Fruit fly (Drosophila melanogaster): ENCODE measurements around the gene CG31206.
"Not testable (repeated sequence)": the region's sequence is repeated elsewhere in the genome, so short reads cannot be mapped to it uniquely, and the experiment has no call there.

Gene CG31206

DNA sequence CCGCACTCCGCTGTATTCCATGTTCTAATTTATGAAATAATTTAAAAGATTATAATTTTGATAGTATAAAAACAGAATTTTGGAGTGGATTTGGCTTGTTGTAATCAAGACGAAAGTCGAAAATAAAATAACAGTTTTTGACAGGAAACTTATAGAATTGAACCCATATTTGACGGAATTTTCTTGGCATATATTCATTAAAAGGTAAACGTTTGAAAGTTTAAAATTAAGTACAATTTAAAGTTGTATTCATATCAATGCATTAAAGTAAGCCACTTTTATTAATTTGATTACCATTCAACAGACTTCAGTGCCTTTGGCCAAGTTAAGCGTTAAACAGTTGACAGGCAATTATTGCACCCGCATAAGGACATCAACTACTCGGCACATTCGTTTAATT is at the start of gene CG31206:
CG31206 (minus strand) TSS at position 101 of the 400 bp plus-strand sequence.
- TF ChIP-seq usp (GFP tag; optimal IDR thresholded peaks at IDR 0.05) (no peak), EcR (GFP tag; optimal IDR thresholded peaks at IDR 0.05) (no peak), psq (optimal IDR thresholded peaks at IDR 0.05) (no peak), CG8478 (optimal IDR thresholded peaks at IDR 0.05) (no peak), Dll (optimal IDR thresholded peaks at IDR 0.05) (no peak), pan (optimal IDR thresholded peaks at IDR 0.05) (no peak)

DNA sequence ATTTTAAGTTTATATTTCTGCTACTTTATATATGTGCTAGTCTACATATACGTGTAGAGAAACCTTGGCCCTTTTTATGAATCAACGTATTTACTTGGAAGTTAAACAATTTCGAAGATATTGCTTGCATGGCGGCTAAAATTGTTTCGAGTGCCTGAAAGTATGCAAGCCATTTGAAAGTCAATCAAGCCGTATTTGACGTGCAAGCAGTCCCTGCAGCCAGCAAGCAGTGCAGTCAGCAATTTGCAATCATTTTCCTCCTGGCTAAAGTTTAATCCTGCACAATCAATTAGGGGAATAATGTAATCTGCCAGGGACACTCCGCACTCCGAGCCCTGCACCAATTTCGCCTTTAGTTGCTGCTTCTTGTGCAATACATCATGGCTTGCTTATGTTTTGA is 46.9 kb upstream of the CG31206 start:
- TF ChIP-seq CG8478 (optimal IDR thresholded peaks at IDR 0.05) (no peak), psq (optimal IDR thresholded peaks at IDR 0.05) (no peak), pan (optimal IDR thresholded peaks at IDR 0.05) (no peak), Dll (optimal IDR thresholded peaks at IDR 0.05) (no peak), usp (GFP tag; optimal IDR thresholded peaks at IDR 0.05) (no peak), EcR (GFP tag; optimal IDR thresholded peaks at IDR 0.05) (no peak)

DNA sequence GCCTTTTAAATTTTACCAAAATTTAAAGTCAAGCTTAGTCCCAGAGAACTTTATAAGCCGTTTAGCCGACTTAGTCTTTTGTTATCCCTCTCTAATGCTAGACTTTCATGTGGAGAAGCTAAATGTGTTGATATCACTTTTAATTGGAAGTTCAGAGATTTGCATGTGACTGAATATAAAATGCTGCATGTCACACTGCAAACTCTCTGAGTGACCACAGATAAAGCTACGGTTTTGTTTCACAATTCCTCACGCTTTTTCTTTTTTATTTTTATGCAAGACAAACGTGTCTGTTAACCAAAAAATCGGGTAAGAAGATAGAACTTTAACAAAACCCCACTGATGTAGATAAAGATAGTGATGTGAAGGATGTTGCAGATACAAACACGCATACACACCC is 16.6 kb upstream of the CG31206 start:
- TF ChIP-seq CG8478 (optimal IDR thresholded peaks at IDR 0.05): no peak

DNA sequence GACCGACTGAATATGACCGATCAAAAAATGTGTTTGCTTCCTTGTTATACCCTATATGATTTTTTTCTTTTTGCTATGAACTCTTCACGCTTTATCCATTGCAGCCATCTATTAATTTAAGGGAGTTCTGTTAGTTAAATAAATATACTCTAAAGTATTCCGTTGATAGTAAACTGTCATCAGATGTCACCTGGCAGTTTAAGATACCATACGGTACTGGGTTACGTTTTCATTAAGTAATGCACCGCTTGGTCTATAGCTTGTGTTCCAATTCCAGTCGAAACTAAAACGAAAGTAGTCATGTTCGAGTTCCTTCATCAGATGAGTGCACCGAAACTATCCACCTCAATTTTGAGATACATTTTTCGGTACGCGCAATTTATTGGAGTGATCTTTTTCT is 13.0 kb upstream of the CG31206 start, which contains the start of gene Gr92a:
Gr92a (plus strand) TSS at position 301 of the 400 bp plus-strand sequence.
- TF ChIP-seq CG8478 (optimal IDR thresholded peaks at IDR 0.05): no peak
- TF ChIP-seq psq (optimal IDR thresholded peaks at IDR 0.05): no peak
- TF ChIP-seq pan (optimal IDR thresholded peaks at IDR 0.05): no peak
- no peak for TF ChIP-seq usp (GFP tag; optimal IDR thresholded peaks at IDR 0.05)
- no peak for TF ChIP-seq EcR (GFP tag; optimal IDR thresholded peaks at IDR 0.05)
- no peak for TF ChIP-seq Dll (optimal IDR thresholded peaks at IDR 0.05)

DNA sequence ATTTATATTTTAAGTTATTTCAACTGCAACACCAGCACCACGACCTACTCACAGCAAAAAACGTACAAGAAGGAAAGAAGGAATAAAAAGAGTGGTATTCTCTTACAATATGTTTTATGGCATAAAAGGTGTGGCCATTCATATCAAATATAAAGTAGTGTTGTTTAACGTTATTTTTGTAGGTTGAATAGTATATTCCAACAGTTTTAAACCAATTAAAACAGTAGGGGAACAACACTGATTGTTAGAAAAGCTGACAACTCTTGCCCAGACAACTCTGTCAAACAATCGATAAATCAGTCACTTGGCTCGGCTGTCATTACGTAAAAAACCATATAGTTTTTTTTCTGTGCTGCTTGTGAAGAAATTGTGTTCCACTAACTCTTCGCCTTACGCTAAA is 6.8 kb upstream of the CG31206 start, which contains the start of gene CG10887:
CG10887 (plus strand) TSS at position 301 of the 400 bp plus-strand sequence.
- not testable (repeated sequence) for TF ChIP-seq usp (GFP tag; optimal IDR thresholded peaks at IDR 0.05); Dll (optimal IDR thresholded peaks at IDR 0.05); psq (optimal IDR thresholded peaks at IDR 0.05)

DNA sequence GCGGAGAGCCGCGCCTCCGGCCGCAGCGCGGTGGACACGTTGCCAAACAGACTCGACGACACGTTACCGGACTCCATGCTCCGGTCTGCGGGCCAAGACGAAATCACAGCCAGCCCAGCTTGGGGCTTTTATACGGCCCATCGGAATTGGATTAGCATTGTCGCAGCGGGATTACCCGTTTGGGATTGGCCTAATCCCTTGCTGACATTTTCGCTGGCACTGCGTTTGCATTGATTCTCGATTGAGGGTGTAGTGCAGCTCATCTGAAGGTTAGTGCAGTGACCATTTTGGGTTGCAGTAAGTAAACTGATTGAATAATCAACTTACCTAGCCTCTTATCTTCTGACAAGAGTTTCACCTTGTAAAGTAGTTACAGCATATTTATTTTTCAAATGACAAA is 25.4 kb downstream of the CG31206 start, which contains the start of gene Rh3:
Rh3 (minus strand) TSS at position 101 of the 400 bp plus-strand sequence.
- TF ChIP-seq CG8478 (optimal IDR thresholded peaks at IDR 0.05) (no peak), usp (GFP tag; optimal IDR thresholded peaks at IDR 0.05) (no peak), EcR (GFP tag; optimal IDR thresholded peaks at IDR 0.05) (no peak), pan (optimal IDR thresholded peaks at IDR 0.05) (no peak), psq (optimal IDR thresholded peaks at IDR 0.05) (no peak), Dll (optimal IDR thresholded peaks at IDR 0.05) (no peak)

DNA sequence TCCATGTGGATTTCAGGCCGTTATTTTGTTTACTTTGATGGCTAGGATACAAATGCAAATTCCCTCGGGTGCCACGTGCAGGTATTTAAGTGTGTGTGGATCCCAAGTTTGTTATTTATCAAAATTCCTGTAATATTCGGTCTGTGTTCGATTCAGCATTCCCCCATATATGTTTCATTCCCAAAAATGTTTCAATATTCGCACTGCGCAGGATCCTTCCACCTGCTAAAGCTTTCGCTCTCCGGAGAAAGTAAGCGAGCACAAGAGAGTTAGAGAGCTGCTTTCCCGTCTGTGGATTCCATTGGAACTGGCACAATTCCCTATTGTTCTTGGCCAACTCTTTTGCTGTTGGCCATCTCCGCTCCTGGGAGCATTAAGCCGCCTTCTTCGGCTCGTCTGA is 27.6 kb downstream of the CG31206 start:
- no peak for TF ChIP-seq Dll (optimal IDR thresholded peaks at IDR 0.05)
- no peak for TF ChIP-seq EcR (GFP tag; optimal IDR thresholded peaks at IDR 0.05)
- no peak for TF ChIP-seq pan (optimal IDR thresholded peaks at IDR 0.05)
- TF ChIP-seq CG8478 (optimal IDR thresholded peaks at IDR 0.05): no peak
- TF ChIP-seq psq (optimal IDR thresholded peaks at IDR 0.05): no peak

DNA sequence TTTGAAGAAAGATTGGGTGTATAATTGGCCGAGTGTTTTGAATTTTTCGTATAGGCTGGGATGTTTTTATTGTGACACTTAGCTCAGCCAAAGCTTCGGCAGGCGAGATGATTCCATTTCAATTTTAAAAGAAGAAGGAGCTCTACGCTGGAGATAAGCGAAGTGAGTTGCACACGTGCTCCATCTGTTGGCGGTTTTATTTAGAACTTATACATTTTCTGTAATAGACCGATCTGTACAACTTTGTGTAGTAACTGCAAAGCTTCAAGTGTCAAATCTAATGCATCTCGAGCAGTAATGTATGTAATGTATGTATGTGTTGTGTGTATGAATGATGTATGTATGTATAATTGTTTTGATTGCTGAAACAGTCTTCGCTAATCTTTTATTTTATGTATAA is 41.3 kb downstream of the CG31206 start:
- TF ChIP-seq EcR (GFP tag; optimal IDR thresholded peaks at IDR 0.05) (no peak), usp (GFP tag; optimal IDR thresholded peaks at IDR 0.05) (no peak), psq (optimal IDR thresholded peaks at IDR 0.05) (no peak)

DNA sequence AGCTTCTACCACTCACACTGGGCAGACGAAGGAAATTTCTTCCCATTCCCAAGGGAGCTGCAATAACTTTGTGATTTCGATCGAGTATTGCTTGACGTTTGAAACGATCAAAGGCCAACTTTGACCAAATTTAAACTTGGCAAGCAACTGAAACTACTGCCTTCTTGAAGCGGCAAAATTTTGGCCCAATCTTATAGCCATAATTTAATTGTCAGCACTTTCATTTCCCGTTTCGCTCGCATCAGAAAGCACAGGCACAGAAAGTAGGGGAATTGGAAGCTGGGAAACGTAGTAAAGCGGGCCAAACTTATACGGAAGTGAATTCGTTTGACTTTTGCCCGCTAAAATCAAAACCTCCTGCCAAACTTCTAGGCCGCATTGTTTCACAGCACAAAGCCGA is 48.1 kb downstream of the CG31206 start, which contains the start of gene CG4390:
CG4390 (minus strand) TSS at position 101 of the 400 bp plus-strand sequence.
- TF ChIP-seq pan (optimal IDR thresholded peaks at IDR 0.05) (no peak), psq (optimal IDR thresholded peaks at IDR 0.05) (no peak), Dll (optimal IDR thresholded peaks at IDR 0.05) (no peak), usp (GFP tag; optimal IDR thresholded peaks at IDR 0.05) (no peak), EcR (GFP tag; optimal IDR thresholded peaks at IDR 0.05) (no peak)

DNA sequence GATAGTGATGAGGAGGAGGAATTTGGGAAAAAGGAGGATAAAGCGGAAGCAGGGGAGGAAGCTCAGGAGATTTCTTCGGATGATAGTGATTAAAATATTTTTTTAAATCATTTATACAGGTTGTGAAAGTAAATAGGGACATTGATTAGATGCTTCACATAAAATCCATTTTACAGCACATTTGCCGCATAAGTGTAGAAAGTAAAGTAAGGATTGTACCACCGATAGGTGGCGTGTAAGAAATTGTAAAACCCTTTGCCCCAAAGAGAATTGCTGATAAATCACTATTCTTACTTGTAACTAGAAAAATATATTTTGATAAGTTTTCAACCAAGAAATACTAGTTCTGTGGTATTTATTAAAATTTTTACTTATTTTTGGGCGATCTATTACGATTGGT is 48.8 kb downstream of the CG31206 start:
- TF ChIP-seq CG8478 (optimal IDR thresholded peaks at IDR 0.05) (no peak), usp (GFP tag; optimal IDR thresholded peaks at IDR 0.05) (no peak), Dll (optimal IDR thresholded peaks at IDR 0.05) (no peak), psq (optimal IDR thresholded peaks at IDR 0.05) (no peak), EcR (GFP tag; optimal IDR thresholded peaks at IDR 0.05) (no peak), pan (optimal IDR thresholded peaks at IDR 0.05) (no peak)

DNA sequence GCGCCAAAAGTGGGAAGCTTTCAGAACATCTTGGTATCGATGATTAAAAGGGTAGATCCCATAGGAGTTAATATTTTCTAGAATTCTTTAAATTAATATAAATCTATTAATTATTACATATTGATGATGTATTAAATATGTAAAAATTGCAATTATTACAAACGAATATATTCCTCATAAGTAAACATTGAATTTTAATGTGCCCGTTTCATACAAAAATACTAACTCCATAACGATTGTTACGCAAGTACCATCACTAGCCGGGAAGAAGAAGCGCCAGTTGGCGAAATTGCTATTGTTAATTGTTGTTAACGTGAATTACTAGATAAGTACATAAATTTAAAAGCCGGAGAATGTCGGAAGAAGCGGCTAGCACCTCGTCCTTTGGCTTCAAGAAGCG is 50.3 kb downstream of the CG31206 start, which contains the start of gene mdlc:
mdlc (plus strand) TSS at position 248 of the 400 bp plus-strand sequence.
- TF ChIP-seq pan (optimal IDR thresholded peaks at IDR 0.05) (no peak), psq (optimal IDR thresholded peaks at IDR 0.05) (no peak), EcR (GFP tag; optimal IDR thresholded peaks at IDR 0.05) (no peak), CG8478 (optimal IDR thresholded peaks at IDR 0.05) (no peak), Dll (optimal IDR thresholded peaks at IDR 0.05) (no peak), usp (GFP tag; optimal IDR thresholded peaks at IDR 0.05) (no peak)
